Worm (Caenorhabditis elegans) whole organism, early embryonic: ENCODE results near the gene par-1.

Source experiments
- B0310.2 ChIP-seq: sonication (generic microtip); optimal IDR thresholded peaks from 2 replicates; lab custom pipeline; 2016; ENCODE audit warnings: mild to moderate bottlenecking, missing genetic modification characterization, missing compliant biosample characterization
- F13C5.2 ChIP-seq: sonication (generic microtip); optimal IDR thresholded peaks from 2 replicates; lab custom pipeline; 2017; ENCODE audit warnings: mild to moderate bottlenecking, missing genetic modification characterization, inconsistent platforms, missing compliant biosample characterization
- aly-1 ChIP-seq: sonication (generic microtip); optimal IDR thresholded peaks from 2 replicates; lab custom pipeline; 2016; ENCODE audit warnings: missing genetic modification characterization, missing compliant biosample characterization
- ama-1 ChIP-seq: fragments of 150-350 bp; optimal IDR thresholded peaks from 2 replicates; lab custom pipeline; 2014
- ceh-13 ChIP-seq: fragments of 200-800 bp; sonication (Bioruptor generic); optimal IDR thresholded peaks from 2 replicates; lab custom pipeline; 2018; ENCODE audit warnings: mild to moderate bottlenecking, missing genetic modification characterization, missing compliant biosample characterization
- ceh-36 ChIP-seq: sonication (generic microtip); optimal IDR thresholded peaks from 2 replicates; lab custom pipeline; 2016; ENCODE audit warnings: missing genetic modification characterization, inconsistent platforms, missing compliant biosample characterization
- ets-7 ChIP-seq: sonication (generic microtip); optimal IDR thresholded peaks from 2 replicates; lab custom pipeline; 2016; ENCODE audit warnings: missing genotype, missing genetic modification characterization, missing compliant biosample characterization
- flt-1 ChIP-seq: fragments of 200-800 bp; sonication (Bioruptor generic); IDR thresholded peaks from 2 replicates; pipeline ENCODE4 v1.3.6; 2022; ENCODE audit warnings: missing genetic modification characterization, missing compliant biosample characterization
- hmbx-1 ChIP-seq: sonication (generic microtip); optimal IDR thresholded peaks from 2 replicates; lab custom pipeline; 2016; ENCODE audit warnings: mild to moderate bottlenecking, missing genetic modification characterization, missing compliant biosample characterization
- hmg-4 ChIP-seq: fragments of 200-800 bp; sonication (Bioruptor generic); optimal IDR thresholded peaks from 2 replicates; lab custom pipeline; 2018; ENCODE audit warnings: mild to moderate bottlenecking, missing genetic modification characterization, missing compliant biosample characterization
- hnd-1 ChIP-seq: sonication (generic microtip); optimal IDR thresholded peaks from 2 replicates; lab custom pipeline; 2016; ENCODE audit warnings: missing genetic modification characterization, missing compliant biosample characterization
- pes-1 ChIP-seq: fragments of 200-800 bp; sonication (Bioruptor generic); IDR thresholded peaks from 2 replicates; pipeline ENCODE4 v1.3.6; 2022; ENCODE audit warnings: missing genetic modification reagents, missing genetic modification characterization, missing compliant biosample characterization
- scrt-1 ChIP-seq: fragments of 200-800 bp; sonication (Bioruptor generic); IDR thresholded peaks from 2 replicates; pipeline ENCODE4 v1.3.6; 2022; ENCODE audit warnings: missing genetic modification characterization, missing compliant biosample characterization
- sea-1 ChIP-seq: fragments of 200-800 bp; sonication (Bioruptor generic); conservative IDR thresholded peaks from 2 replicates; pipeline ENCODE4 v1.3.6; 2022; ENCODE audit warnings: missing genetic modification characterization, missing compliant biosample characterization
- tbx-11 ChIP-seq: fragments of 200-800 bp; sonication (Bioruptor generic); IDR thresholded peaks from 2 replicates; pipeline ENCODE4 v1.3.6; 2022; ENCODE audit warnings: missing genetic modification characterization, missing compliant biosample characterization
- tbx-37 ChIP-seq: fragments of 200-800 bp; sonication (Bioruptor generic); conservative IDR thresholded peaks from 2 replicates; pipeline ENCODE4 v1.3.6; 2022; ENCODE audit warnings: missing genetic modification reagents, missing genetic modification characterization, missing compliant biosample characterization
- tra-4 ChIP-seq: sonication (generic microtip); optimal IDR thresholded peaks from 2 replicates; lab custom pipeline; 2017; ENCODE audit warnings: missing genetic modification characterization, missing compliant biosample characterization

The par-1 gene

ce11 chrV:14133002-14133763, 12.0 kb downstream of the par-1 start:
- no peak for TF ChIP-seq hmbx-1 (tag; lab: Kevin White, UChicago)

- no peak for TF ChIP-seq hmbx-1 (tag; lab: Kevin White, UChicago)
- no peak for TF ChIP-seq hnd-1 (tag; lab: Kevin White, UChicago)
- no peak for TF ChIP-seq hmg-4 (GFP tag; lab: Kevin White, UChicago)
- no peak for TF ChIP-seq pes-1
- no peak for TF ChIP-seq tbx-37
- TF ChIP-seq sea-1 (GFP tag; lab: Robert Waterston, UW): no peak
- TF ChIP-seq ceh-36 (tag; lab: Kevin White, UChicago): no peak
- TF ChIP-seq aly-1: no peak
- no peak for TF ChIP-seq B0310.2 (tag; lab: Kevin White, UChicago)
- TF ChIP-seq F13C5.2 (tag; lab: Kevin White, UChicago): no peak
- no peak for TF ChIP-seq scrt-1 (GFP tag; lab: Robert Waterston, UW)
- TF ChIP-seq ama-1 (lab: Kevin White, UChicago): no peak
- no peak for TF ChIP-seq ets-7 (tag; lab: Kevin White, UChicago)
- no peak for TF ChIP-seq tra-4
- no peak for TF ChIP-seq ceh-13 (GFP tag; lab: Kevin White, UChicago)
- no peak for TF ChIP-seq tbx-11 (GFP tag; lab: Robert Waterston, UW)
- no peak for TF ChIP-seq flt-1
These were observed 14.9 kb downstream of the par-1 start for ce11 chrV:14130226-14130625.

ce11 chrV:14128858-14129257, 16.3 kb downstream of the par-1 start:
- TF ChIP-seq F13C5.2 (tag; lab: Kevin White, UChicago): no peak

- TF ChIP-seq tbx-11 (GFP tag; lab: Robert Waterston, UW): no peak
- no peak for TF ChIP-seq hnd-1 (tag; lab: Kevin White, UChicago)
- no peak for TF ChIP-seq tra-4
- no peak for TF ChIP-seq hmbx-1 (tag; lab: Kevin White, UChicago)
- no peak for TF ChIP-seq scrt-1 (GFP tag; lab: Robert Waterston, UW)
- no peak for TF ChIP-seq ama-1 (lab: Kevin White, UChicago)
- no peak for TF ChIP-seq pes-1
- no peak for TF ChIP-seq B0310.2 (tag; lab: Kevin White, UChicago)
- no peak for TF ChIP-seq hmg-4 (GFP tag; lab: Kevin White, UChicago)
- no peak for TF ChIP-seq F13C5.2 (tag; lab: Kevin White, UChicago)
- TF ChIP-seq tbx-37: no peak
- no peak for TF ChIP-seq ets-7 (tag; lab: Kevin White, UChicago)
- no peak for TF ChIP-seq sea-1 (GFP tag; lab: Robert Waterston, UW)
- no peak for TF ChIP-seq ceh-13 (GFP tag; lab: Kevin White, UChicago)
- TF ChIP-seq ceh-36 (tag; lab: Kevin White, UChicago): no peak
- no peak for TF ChIP-seq aly-1
- TF ChIP-seq flt-1: no peak
These were observed 17.3 kb downstream of the par-1 start for ce11 chrV:14127834-14128233.

- TF ChIP-seq B0310.2 (tag; lab: Kevin White, UChicago) (no peak), sea-1 (GFP tag; lab: Robert Waterston, UW) (no peak), ceh-13 (GFP tag; lab: Kevin White, UChicago) (no peak), aly-1 (no peak), ceh-36 (tag; lab: Kevin White, UChicago) (no peak), flt-1 (no peak), ama-1 (lab: Kevin White, UChicago) (no peak), hmg-4 (GFP tag; lab: Kevin White, UChicago) (no peak), F13C5.2 (tag; lab: Kevin White, UChicago) (no peak), ets-7 (tag; lab: Kevin White, UChicago) (no peak), pes-1 (no peak), tbx-37 (no peak), tra-4 (no peak), tbx-11 (GFP tag; lab: Robert Waterston, UW) (no peak), hnd-1 (tag; lab: Kevin White, UChicago) (no peak), hmbx-1 (tag; lab: Kevin White, UChicago) (no peak), scrt-1 (GFP tag; lab: Robert Waterston, UW) (no peak)
These were observed 18.7 kb downstream of the par-1 start for ce11 chrV:14126341-14126924.

- TF ChIP-seq aly-1 (no peak), hnd-1 (tag; lab: Kevin White, UChicago) (no peak), hmg-4 (GFP tag; lab: Kevin White, UChicago) (no peak), scrt-1 (GFP tag; lab: Robert Waterston, UW) (no peak), ceh-13 (GFP tag; lab: Kevin White, UChicago) (no peak), pes-1 (no peak), ama-1 (lab: Kevin White, UChicago) (no peak), hmbx-1 (tag; lab: Kevin White, UChicago) (no peak), tbx-11 (GFP tag; lab: Robert Waterston, UW) (no peak), tra-4 (no peak), flt-1 (no peak)
These were observed 22.0 kb downstream of the par-1 start for ce11 chrV:14123176-14123575.

- no peak for TF ChIP-seq aly-1
- no peak for TF ChIP-seq ceh-36 (tag; lab: Kevin White, UChicago)
- TF ChIP-seq F13C5.2 (tag; lab: Kevin White, UChicago): no peak
- TF ChIP-seq ceh-13 (GFP tag; lab: Kevin White, UChicago): no peak
- no peak for TF ChIP-seq flt-1
- no peak for TF ChIP-seq hnd-1 (tag; lab: Kevin White, UChicago)
- no peak for TF ChIP-seq tbx-11 (GFP tag; lab: Robert Waterston, UW)
- TF ChIP-seq ama-1 (lab: Kevin White, UChicago): no peak
- TF ChIP-seq pes-1: no peak
- no peak for TF ChIP-seq hmbx-1 (tag; lab: Kevin White, UChicago)
- no peak for TF ChIP-seq B0310.2 (tag; lab: Kevin White, UChicago)
- no peak for TF ChIP-seq sea-1 (GFP tag; lab: Robert Waterston, UW)
- no peak for TF ChIP-seq hmg-4 (GFP tag; lab: Kevin White, UChicago)
These were observed 24.5 kb downstream of the par-1 start for ce11 chrV:14120674-14121073.
